Worm (Caenorhabditis elegans): Measurements from ENCODE around the gene srg-23.

DNA sequence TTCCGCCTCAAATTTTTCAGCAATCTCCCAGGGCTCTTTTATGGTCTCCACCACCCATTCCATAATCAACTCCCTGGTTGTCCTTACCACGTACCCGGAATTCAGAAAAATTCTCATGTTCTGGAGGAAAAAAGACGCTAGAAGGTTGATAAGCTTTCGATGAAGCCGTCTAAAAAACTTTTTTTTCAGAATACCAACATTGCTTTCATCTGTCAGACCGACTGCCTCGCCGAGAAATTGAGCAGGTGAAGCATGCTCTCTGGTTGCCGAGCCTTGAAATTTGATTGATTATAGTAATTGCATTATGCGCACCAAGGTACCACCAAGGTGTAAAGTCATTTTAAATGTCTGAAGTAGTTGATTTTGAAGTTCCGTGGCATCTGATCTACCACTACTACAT, 50.1 kb downstream of the srg-23 start, which contains the start of gene sri-30:
- TF ChIP-seq ztf-11 (tag; optimal IDR thresholded peaks at IDR 0.05) (no peak), flh-1 (GFP tag; optimal IDR thresholded peaks at IDR 0.05) (no peak), nhr-237 (tag; optimal IDR thresholded peaks at IDR 0.05) (no peak), unc-62 (GFP tag; optimal IDR thresholded peaks at IDR 0.05) (no peak), snpc-4 (tag; optimal IDR thresholded peaks at IDR 0.05) (no peak), mep-1 (tag; optimal IDR thresholded peaks at IDR 0.05) (no peak), ceh-83 (GFP tag; optimal IDR thresholded peaks at IDR 0.05) (no peak), elt-3 (tag; optimal IDR thresholded peaks at IDR 0.05) (no peak), sptf-1 (tag; optimal IDR thresholded peaks at IDR 0.05) (no peak), unc-39 (tag; optimal IDR thresholded peaks at IDR 0.05) (no peak), hlh-1 (tag; optimal IDR thresholded peaks at IDR 0.05) (no peak), pha-4 (tag; optimal IDR thresholded peaks at IDR 0.05) (no peak), ham-2 (GFP tag; optimal IDR thresholded peaks at IDR 0.05) (no peak), cnd-1 (tag; optimal IDR thresholded peaks at IDR 0.05) (no peak)
